Fruit fly (Drosophila melanogaster) whole organism, pupa: Measurements from ENCODE around the gene Spindly.

ENCODE experiments used
- CG13204 ChIP-seq: fragments of 200-800 bp; sonication (Bioruptor generic); optimal IDR thresholded peaks from 2 replicates; lab custom pipeline; 2018; ENCODE audit warnings: missing biosample characterization, mild to moderate bottlenecking, missing genetic modification characterization, moderate library complexity
- CG17806 ChIP-seq: fragments of 200-800 bp; sonication (Bioruptor generic); optimal IDR thresholded peaks from 2 replicates; lab custom pipeline; 2018; ENCODE audit warnings: missing biosample characterization, mild to moderate bottlenecking, missing genetic modification characterization, moderate library complexity
- CG4496 ChIP-seq: fragments of 200-800 bp; sonication (Bioruptor generic); IDR thresholded peaks from 3 replicates; pipeline ENCODE4 v1.3.6; 2022; ENCODE audit warnings: missing biosample characterization, missing genetic modification characterization
- Pif1B ChIP-seq: fragments of 200-800 bp; sonication (Bioruptor generic); optimal IDR thresholded peaks from 3 replicates; lab custom pipeline; 2016; ENCODE audit warnings: missing biosample characterization, missing genetic modification characterization

- TF ChIP-seq CG17806 (tag; lab: Kevin White, UChicago): peak; percentile 57
- TF ChIP-seq CG4496 (GFP tag; lab: Robert Waterston, UW): 0 out of 3 replicates have a peak, but pooled peaks have one; percentile 37
- TF ChIP-seq Pif1B (GFP tag; lab: Kevin White, UChicago): peak; percentile 57
- peak; percentile 17 for TF ChIP-seq CG13204 (GFP tag; lab: Kevin White, UChicago)
Observed at dm6 chr2L:3557471-3557870, 27.4 kb upstream of the Spindly start.
